Fruit fly (Drosophila melanogaster) whole organism: ENCODE measurements around the gene Eip75B.

Experiments used
- CG8478 ChIP-seq: fragments of >200 bp; optimal IDR thresholded peaks from 2 replicates; lab custom pipeline; 2018; ENCODE audit warnings: inconsistent platforms
- Dll ChIP-seq: fragments of >200 bp; optimal IDR thresholded peaks from 2 replicates; lab custom pipeline; 2017
- pan ChIP-seq: fragments of >200 bp; optimal IDR thresholded peaks from 2 replicates; lab custom pipeline; 2017
- psq ChIP-seq: fragments of >200 bp; optimal IDR thresholded peaks from 2 replicates; lab custom pipeline; 2017

dm6 chr3L:18018553-18018952 lies 45.9 kb downstream of the Eip75B start:
- TF ChIP-seq psq (lab: Kevin White, UChicago) (no peak), pan (lab: Kevin White, UChicago) (no peak), CG8478 (no peak), Dll (no peak)
